Fruit fly (Drosophila melanogaster) whole organism: ENCODE measurements around the gene Rtca.

Experiments
- CG8478 ChIP-seq: fragments of >200 bp; optimal IDR thresholded peaks from 2 replicates; lab custom pipeline; 2018; ENCODE audit warnings: inconsistent platforms
- Dll ChIP-seq: fragments of >200 bp; optimal IDR thresholded peaks from 2 replicates; lab custom pipeline; 2017
- pan ChIP-seq: fragments of >200 bp; optimal IDR thresholded peaks from 2 replicates; lab custom pipeline; 2017

- no peak for TF ChIP-seq CG8478 (lab: Kevin White, UChicago)
- no peak for TF ChIP-seq Dll (lab: Kevin White, UChicago)
- TF ChIP-seq pan = no peak
Observed at dm6 chrX:2070708-2071063, 1.5 kb upstream of the Rtca start.
